Fruit fly (Drosophila melanogaster): ENCODE results near the gene CG17721.

CG17721 gene

dm6 chr3R:11219883-11220282 lies 15.1 kb upstream of the CG17721 start, which contains the start of gene CG6689 (continued):
- TF ChIP-seq MESR4 (GFP tag; optimal IDR thresholded peaks at IDR 0.05) (peak; percentile 87), slbo (GFP tag; IDR thresholded peaks at IDR 0.05) (no peak; the same call in 1 of the 2 replicates), CG4617 (GFP tag; optimal IDR thresholded peaks at IDR 0.05; ENCODE audit: borderline replicate concordance) (peak; percentile 82), crc (GFP tag; optimal IDR thresholded peaks at IDR 0.05) (no peak), Vsx1 (GFP tag; optimal IDR thresholded peaks at IDR 0.05) (no peak), ato (GFP tag; IDR thresholded peaks at IDR 0.05; ENCODE audit: partially characterized antibody) (no peak), ci (GFP tag; IDR thresholded peaks at IDR 0.05) (peak; percentile 66; the same call in 1 of the 3 replicates), Rfx (GFP tag; IDR thresholded peaks at IDR 0.05) (0 out of 2 replicates have a peak, but pooled peaks have one; percentile 24), dm (GFP tag; optimal IDR thresholded peaks at IDR 0.05) (no peak), Dip3 (GFP tag; optimal IDR thresholded peaks at IDR 0.05) (no peak), NC2α (GFP tag; optimal IDR thresholded peaks at IDR 0.05) (no peak), vvl (GFP tag; IDR thresholded peaks at IDR 0.05) (peak; percentile 78), CG17612 (GFP tag; IDR thresholded peaks at IDR 0.05) (no peak), otp (GFP tag; IDR thresholded peaks at IDR 0.05) (no peak), CoRest (tag; optimal IDR thresholded peaks at IDR 0.05) (peak; percentile 21), CG8924 (tag; optimal IDR thresholded peaks at IDR 0.05) (peak; percentile 21), bcd (GFP tag; optimal IDR thresholded peaks at IDR 0.05) (no peak), CG6683 (GFP tag; optimal IDR thresholded peaks at IDR 0.05) (no peak), Adf1 (GFP tag; IDR thresholded peaks at IDR 0.05) (no peak), CG12391 (tag; optimal IDR thresholded peaks at IDR 0.05) (peak; percentile 33), twi (tag; optimal IDR thresholded peaks at IDR 0.05) (no peak), CG17912 (GFP tag; optimal IDR thresholded peaks at IDR 0.05) (no peak), CG10565 (GFP tag; optimal IDR thresholded peaks at IDR 0.05) (no peak), cwo (GFP tag; optimal IDR thresholded peaks at IDR 0.05) (no peak), CG7987 (GFP tag; optimal IDR thresholded peaks at IDR 0.05) (peak; percentile 31), CG14441 (GFP tag; IDR thresholded peaks at IDR 0.05) (no peak), psq (GFP tag; optimal IDR thresholded peaks at IDR 0.05) (no peak), NC2β (GFP tag; optimal IDR thresholded peaks at IDR 0.05) (no peak), Poxn (GFP tag; IDR thresholded peaks at IDR 0.05) (no peak), CG43689 (GFP tag; IDR thresholded peaks at IDR 0.05) (no peak), CG10959 (GFP tag; IDR thresholded peaks at IDR 0.05) (no peak), Rx (GFP tag; IDR thresholded peaks at IDR 0.05) (no peak), CG12942 (GFP tag; optimal IDR thresholded peaks at IDR 0.05) (no peak), CG10543 (GFP tag; optimal IDR thresholded peaks at IDR 0.05) (no peak), gsb-n (tag; optimal IDR thresholded peaks at IDR 0.05) (no peak), CG11723 (GFP tag; optimal IDR thresholded peaks at IDR 0.05) (no peak), CG12744 (GFP tag; optimal IDR thresholded peaks at IDR 0.05) (no peak), CG4854 (GFP tag; optimal IDR thresholded peaks at IDR 0.05) (peak; percentile 1), ERR (GFP tag; optimal IDR thresholded peaks at IDR 0.05) (no peak), slou (GFP tag; optimal IDR thresholded peaks at IDR 0.05) (no peak), cato (GFP tag; optimal IDR thresholded peaks at IDR 0.05; ENCODE audit: borderline replicate concordance) (no peak), CG10654 (GFP tag; optimal IDR thresholded peaks at IDR 0.05) (no peak), CG4707 (GFP tag; optimal IDR thresholded peaks at IDR 0.05) (no peak), CG3995 (GFP tag; optimal IDR thresholded peaks at IDR 0.05) (no peak), Nf-YA (GFP tag; IDR thresholded peaks at IDR 0.05) (no peak), chm (GFP tag; IDR thresholded peaks at IDR 0.05) (no peak), slp2 (GFP tag; optimal IDR thresholded peaks at IDR 0.05) (no peak), CG14710 (tag; optimal IDR thresholded peaks at IDR 0.05) (peak; percentile 47), sqz (GFP tag; optimal IDR thresholded peaks at IDR 0.05) (no peak), E2f2 (GFP tag; IDR thresholded peaks at IDR 0.05) (peak; percentile 77), CG4360 (GFP tag; IDR thresholded peaks at IDR 0.05) (no peak), lilli (GFP tag; optimal IDR thresholded peaks at IDR 0.05) (peak; percentile 43)
